Worm (Caenorhabditis elegans): Measurements from ENCODE around the gene AC7.3.
A peak's percentile ranks its signal among the peaks of the same experiment; 100 is the strongest.

DNA sequence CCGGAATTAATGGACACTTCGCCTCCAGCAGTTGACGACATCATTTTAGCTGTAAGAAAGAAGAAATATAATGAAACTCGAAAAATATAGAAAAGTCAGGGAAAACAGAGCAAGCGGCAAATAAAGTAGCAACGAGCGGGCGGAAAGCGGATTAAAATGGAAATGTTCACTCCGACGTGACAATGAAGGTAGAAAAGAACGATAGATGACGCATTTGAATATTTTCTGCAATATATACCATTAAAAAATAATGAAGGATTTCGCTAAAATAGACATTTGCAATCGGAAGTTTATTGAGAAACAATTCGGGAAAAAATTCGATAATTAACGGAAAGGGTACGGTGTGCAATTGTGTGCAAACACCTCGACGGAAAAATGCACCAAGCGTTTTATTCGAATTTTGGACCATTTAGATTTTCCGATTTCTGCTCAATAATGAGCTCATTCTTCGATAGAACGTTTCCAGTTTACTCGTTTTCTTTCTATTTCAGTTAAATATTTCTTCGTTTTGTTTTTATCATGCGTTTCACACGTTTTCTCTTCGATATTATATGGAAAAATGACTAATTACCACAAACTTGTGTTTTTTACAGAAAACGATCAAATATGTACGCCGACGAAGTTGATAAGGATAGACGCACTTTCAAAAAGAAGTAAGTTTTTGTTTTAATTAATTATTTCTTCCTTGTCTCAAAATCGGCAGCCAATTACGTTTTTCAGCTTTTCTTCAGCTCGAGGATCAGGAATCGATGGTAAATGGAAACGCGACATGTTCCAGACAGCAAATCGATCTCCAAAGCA is 20.4 kb upstream of the AC7.3 start, which contains the start of the genes snpn-1 and C02B10.4:
- TF ChIP-seq aha-1 (tag) (peak; percentile 93), ctbp-1 (GFP tag; IDR thresholded peaks at IDR 0.05) (no peak), pha-4 (GFP tag; IDR thresholded peaks at IDR 0.05) (no peak), pha-4 (tag; optimal IDR thresholded peaks at IDR 0.05) (peak; percentile 42), lin-39 (tag; optimal IDR thresholded peaks at IDR 0.05) (no peak), skn-1 (tag; optimal IDR thresholded peaks at IDR 0.05) (no peak), snpc-4 (tag; optimal IDR thresholded peaks at IDR 0.05) (no peak), nhr-25 (tag; optimal IDR thresholded peaks at IDR 0.05; ENCODE audit: borderline replicate concordance, insufficient read depth) (no peak), daf-16 (GFP tag; optimal IDR thresholded peaks at IDR 0.05) (no peak), daf-16 (tag; optimal IDR thresholded peaks at IDR 0.05) (no peak), aly-2 (tag; optimal IDR thresholded peaks at IDR 0.05) (no peak), fos-1 (tag; optimal IDR thresholded peaks at IDR 0.05) (no peak), ces-1 (GFP tag; optimal IDR thresholded peaks at IDR 0.05) (peak; percentile 47), jun-1 (tag; optimal IDR thresholded peaks at IDR 0.05) (no peak)
